Worm (Caenorhabditis elegans) whole organism, late embryonic: ENCODE measurements around the gene unc-112.

Source experiments
- C38D4.7 ChIP-seq: fragments of 200-800 bp; sonication (Bioruptor generic); optimal IDR thresholded peaks from 2 replicates; lab custom pipeline; 2018; ENCODE audit warnings: mild to moderate bottlenecking, missing genetic modification characterization, moderate library complexity, missing compliant biosample characterization
- F13H6.1 ChIP-seq: sonication (generic microtip); optimal IDR thresholded peaks from 2 replicates; lab custom pipeline; 2016; ENCODE audit warnings: missing genetic modification characterization, missing compliant biosample characterization
- T23F11.4 ChIP-seq: fragments of 200-800 bp; sonication (Bioruptor generic); optimal IDR thresholded peaks from 2 replicates; lab custom pipeline; 2018; ENCODE audit warnings: mild to moderate bottlenecking, missing genetic modification characterization, missing compliant biosample characterization
- ahr-1 ChIP-seq: sonication (generic microtip); optimal IDR thresholded peaks from 2 replicates; lab custom pipeline; 2016; ENCODE audit warnings: missing genetic modification characterization, missing compliant biosample characterization
- ama-1 ChIP-seq: fragments of 150-350 bp; optimal IDR thresholded peaks from 2 replicates; lab custom pipeline; 2014
- ceh-14 ChIP-seq: sonication (generic microtip); optimal IDR thresholded peaks from 2 replicates; lab custom pipeline; 2016; ENCODE audit warnings: missing genotype, missing genetic modification characterization, missing compliant biosample characterization
- ceh-34 ChIP-seq: sonication (generic microtip); optimal IDR thresholded peaks from 2 replicates; lab custom pipeline; 2016; ENCODE audit warnings: mild to moderate bottlenecking, missing genetic modification characterization, missing compliant biosample characterization
- ceh-9 ChIP-seq: sonication (generic microtip); optimal IDR thresholded peaks from 2 replicates; lab custom pipeline; 2016; ENCODE audit warnings: mild to moderate bottlenecking, missing genetic modification characterization, inconsistent platforms, missing compliant biosample characterization
- che-1 ChIP-seq: sonication (generic microtip); optimal IDR thresholded peaks from 2 replicates; lab custom pipeline; 2016; ENCODE audit warnings: mild to moderate bottlenecking, missing genetic modification characterization, missing compliant biosample characterization
- ets-4 ChIP-seq: sonication (generic microtip); optimal IDR thresholded peaks from 2 replicates; lab custom pipeline; 2016; ENCODE audit warnings: missing genetic modification characterization, missing compliant biosample characterization
- eyg-1 ChIP-seq: sonication (generic microtip); optimal IDR thresholded peaks from 2 replicates; lab custom pipeline; 2016; ENCODE audit warnings: missing genotype, missing genetic modification characterization, missing compliant biosample characterization
- fax-1 ChIP-seq: sonication (generic microtip); optimal IDR thresholded peaks from 2 replicates; lab custom pipeline; 2016; ENCODE audit warnings: missing genotype, missing genetic modification characterization, missing compliant biosample characterization
- fkh-10 ChIP-seq: fragments of 150-350 bp; optimal IDR thresholded peaks from 2 replicates; lab custom pipeline; 2014; ENCODE audit warnings: missing biosample characterization, missing genetic modification reagents, missing genetic modification characterization
- fkh-6 ChIP-seq: sonication (generic microtip); optimal IDR thresholded peaks from 2 replicates; lab custom pipeline; 2016; ENCODE audit warnings: missing genetic modification characterization, missing compliant biosample characterization
- hlh-13 ChIP-seq: fragments of 200-800 bp; sonication (Bioruptor generic); optimal IDR thresholded peaks from 2 replicates; lab custom pipeline; 2018; ENCODE audit warnings: mild to moderate bottlenecking, missing genetic modification characterization, missing compliant biosample characterization
- lim-6 ChIP-seq: sonication (generic microtip); optimal IDR thresholded peaks from 2 replicates; lab custom pipeline; 2016; ENCODE audit warnings: missing genetic modification characterization, missing compliant biosample characterization
- lin-11 ChIP-seq: fragments of 200-800 bp; sonication (Bioruptor generic); optimal IDR thresholded peaks from 2 replicates; lab custom pipeline; 2018; ENCODE audit warnings: mild to moderate bottlenecking, missing genetic modification characterization, missing compliant biosample characterization
- madf-2 ChIP-seq: sonication (generic microtip); optimal IDR thresholded peaks from 2 replicates; lab custom pipeline; 2017; ENCODE audit warnings: missing genetic modification characterization, missing compliant biosample characterization
- mec-3 ChIP-seq: sonication (generic microtip); optimal IDR thresholded peaks from 2 replicates; lab custom pipeline; 2016; ENCODE audit warnings: borderline replicate concordance, missing genetic modification characterization, missing compliant biosample characterization
- nfya-1 ChIP-seq: sonication (generic microtip); optimal IDR thresholded peaks from 2 replicates; lab custom pipeline; 2017; ENCODE audit warnings: missing genetic modification characterization, mild to moderate bottlenecking, missing compliant biosample characterization, antibody characterized with exemption, moderate library complexity
- nhr-11 ChIP-seq: fragments of 150-350 bp; optimal IDR thresholded peaks from 2 replicates; lab custom pipeline; 2014; ENCODE audit warnings: missing biosample characterization, missing genetic modification characterization
- nhr-232 ChIP-seq: sonication (generic microtip); optimal IDR thresholded peaks from 2 replicates; lab custom pipeline; 2016; ENCODE audit warnings: missing genetic modification characterization, missing compliant biosample characterization
- npax-4 ChIP-seq: sonication (generic microtip); optimal IDR thresholded peaks from 2 replicates; lab custom pipeline; 2016; ENCODE audit warnings: missing genetic modification characterization, missing compliant biosample characterization
- pag-3 ChIP-seq: sonication (generic microtip); optimal IDR thresholded peaks from 2 replicates; lab custom pipeline; 2016; ENCODE audit warnings: missing compliant biosample characterization, missing genetic modification characterization, borderline replicate concordance
- pat-9 ChIP-seq: fragments of 200-800 bp; sonication (Bioruptor generic); optimal IDR thresholded peaks from 2 replicates; lab custom pipeline; 2018; ENCODE audit warnings: mild to moderate bottlenecking, missing genetic modification characterization, moderate library complexity, missing compliant biosample characterization
- pax-1 ChIP-seq: fragments of 150-350 bp; optimal IDR thresholded peaks from 2 replicates; lab custom pipeline; 2014; ENCODE audit warnings: missing biosample characterization, missing genetic modification characterization
- pha-2 ChIP-seq: sonication (generic microtip); optimal IDR thresholded peaks from 2 replicates; lab custom pipeline; 2017; ENCODE audit warnings: mild to moderate bottlenecking, missing genetic modification characterization, missing compliant biosample characterization
- pha-4 ChIP-seq: fragments of 150-350 bp; optimal IDR thresholded peaks from 2 replicates; lab custom pipeline; 2018; ENCODE audit warnings: missing biosample characterization, missing genetic modification reagents, missing genetic modification characterization
- pros-1 ChIP-seq: fragments of 150-350 bp; optimal IDR thresholded peaks from 2 replicates; lab custom pipeline; 2014; ENCODE audit warnings: missing biosample characterization, missing genetic modification reagents, missing genetic modification characterization
- rnt-1 ChIP-seq: sonication (generic microtip); optimal IDR thresholded peaks from 2 replicates; lab custom pipeline; 2016; ENCODE audit warnings: missing genetic modification characterization, missing compliant biosample characterization
- sdc-2 ChIP-seq: sonication (generic microtip); optimal IDR thresholded peaks from 2 replicates; lab custom pipeline; 2016; ENCODE audit warnings: missing genotype, missing genetic modification characterization, missing compliant biosample characterization
- sox-4 ChIP-seq: sonication (generic microtip); optimal IDR thresholded peaks from 2 replicates; lab custom pipeline; 2017; ENCODE audit warnings: mild to moderate bottlenecking, missing genetic modification characterization, inconsistent platforms, missing compliant biosample characterization
- syd-9 ChIP-seq: sonication (generic microtip); optimal IDR thresholded peaks from 2 replicates; lab custom pipeline; 2016; ENCODE audit warnings: mild to moderate bottlenecking, missing genetic modification characterization, moderate library complexity, missing compliant biosample characterization
- tbx-2 ChIP-seq: sonication (generic microtip); optimal IDR thresholded peaks from 2 replicates; lab custom pipeline; 2016; ENCODE audit warnings: missing genetic modification characterization, missing compliant biosample characterization
- ttx-3 ChIP-seq: sonication (generic microtip); optimal IDR thresholded peaks from 2 replicates; lab custom pipeline; 2016; ENCODE audit warnings: missing genetic modification reagents, missing genetic modification characterization, missing compliant biosample characterization
- unc-3 ChIP-seq, 2 experiments: fragments of 200-800 bp in 1 of 2; sonication (Bioruptor generic) in 1 of 2; sonication (generic microtip) in 1 of 2; conservative IDR thresholded peaks in 1 of 2; optimal IDR thresholded peaks in 1 of 2; 2 replicates each; pipeline versions ENCODE4 v1.3.6 to Lab custom; 2016 to 2022; ENCODE audit warnings: missing compliant biosample characterization in 2 of 2, missing genetic modification characterization in 2 of 2, missing genetic modification reagents in 1 of 2
- unc-42 ChIP-seq: sonication (generic microtip); optimal IDR thresholded peaks from 2 replicates; lab custom pipeline; 2016; ENCODE audit warnings: missing genotype, missing genetic modification characterization, missing compliant biosample characterization

The unc-112 gene

ce11 chrV:14683926-14684325, 12.5 kb downstream of the unc-112 start:
- TF ChIP-seq fkh-10 (no peak), sox-4 (tag; lab: Kevin White, UChicago) (no peak), ama-1 (lab: Kevin White, UChicago) (no peak), lin-11 (tag; lab: Kevin White, UChicago) (no peak), T23F11.4 (GFP tag; lab: Kevin White, UChicago) (no peak), unc-42 (tag; lab: Kevin White, UChicago) (no peak), mec-3 (tag; lab: Kevin White, UChicago) (no peak), sdc-2 (tag; lab: Kevin White, UChicago) (no peak), che-1 (tag; lab: Kevin White, UChicago) (no peak), pha-2 (tag; lab: Kevin White, UChicago) (no peak), tbx-2 (tag; lab: Kevin White, UChicago) (no peak)
- TF ChIP-seq, all 69 proteins: peak for 0

ce11 chrV:14683291-14683690, 13.2 kb downstream of the unc-112 start:
- TF ChIP-seq pros-1 (no peak), ttx-3 (no peak), ceh-34 (tag; lab: Kevin White, UChicago) (no peak), ceh-14 (no peak), nhr-11 (tag; lab: Kevin White, UChicago) (no peak), rnt-1 (tag; lab: Kevin White, UChicago) (no peak), T23F11.4 (GFP tag; lab: Kevin White, UChicago) (no peak), madf-2 (tag; lab: Kevin White, UChicago) (no peak), syd-9 (tag; lab: Kevin White, UChicago) (no peak), che-1 (tag; lab: Kevin White, UChicago) (no peak), mec-3 (tag; lab: Kevin White, UChicago) (no peak)

- no peak for TF ChIP-seq nhr-232 (tag; lab: Kevin White, UChicago)
- no peak for TF ChIP-seq pros-1
- TF ChIP-seq C38D4.7 = no peak
- no peak for TF ChIP-seq eyg-1 (tag; lab: Kevin White, UChicago)
- TF ChIP-seq ceh-9 (tag; lab: Kevin White, UChicago) = no peak
- TF ChIP-seq tbx-2 (tag; lab: Kevin White, UChicago) = no peak
- no peak for TF ChIP-seq pax-1 (tag; lab: Kevin White, UChicago)
- TF ChIP-seq npax-4 (tag; lab: Kevin White, UChicago) = no peak
Observed at ce11 chrV:14682870-14683269, 13.6 kb downstream of the unc-112 start.

ce11 chrV:14680014-14680413, 16.4 kb downstream of the unc-112 start, which contains the start of gene C47E8.3:
Gene C47E8.3, plus strand, starts transcription at chrV:14680314.
- TF ChIP-seq fkh-6 = no peak
- no peak for TF ChIP-seq pat-9 (tag; lab: Kevin White, UChicago)
- TF ChIP-seq ets-4 (tag; lab: Kevin White, UChicago) = no peak
- no peak for TF ChIP-seq pag-3 (tag; lab: Kevin White, UChicago)
- TF ChIP-seq unc-3 (GFP tag; conservative IDR thresholded peaks at IDR 0.05; lab: Robert Waterston, UW) = no peak
- TF ChIP-seq unc-3 (tag; optimal IDR thresholded peaks at IDR 0.05; lab: Kevin White, UChicago) = no peak
- no peak for TF ChIP-seq pha-4

- TF ChIP-seq F13H6.1 (tag; lab: Kevin White, UChicago) (no peak), ahr-1 (tag; lab: Kevin White, UChicago) (no peak), lim-6 (tag; lab: Kevin White, UChicago) (no peak), sox-4 (tag; lab: Kevin White, UChicago) (no peak), fax-1 (tag; lab: Kevin White, UChicago) (no peak), nfya-1 (tag; lab: Kevin White, UChicago) (peak; percentile 81), pax-1 (tag; lab: Kevin White, UChicago) (no peak), hlh-13 (GFP tag; lab: Kevin White, UChicago) (no peak)
Observed at ce11 chrV:14678298-14678697, 18.2 kb downstream of the unc-112 start.
